ENCODE assay signal across 6 worm cellular contexts in the genomic region with DNA sequence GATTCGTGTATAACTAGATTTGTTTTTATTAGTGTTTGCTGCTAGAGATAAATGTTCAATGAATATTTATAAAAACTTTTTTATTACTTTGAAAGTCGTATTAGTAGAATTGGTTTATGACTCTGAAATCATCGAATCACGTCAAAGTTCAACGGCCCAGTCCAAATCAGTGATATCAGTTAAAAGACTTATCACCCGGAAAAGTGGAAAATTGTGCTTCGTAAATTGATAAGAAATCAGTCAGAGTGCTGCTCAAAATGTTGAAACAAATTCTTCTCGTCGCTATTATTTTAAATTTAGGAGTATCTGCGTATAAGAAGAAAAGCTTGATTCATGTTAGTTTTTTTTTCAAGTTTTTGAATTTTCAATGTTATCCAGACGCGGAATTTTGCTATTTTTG.
TF ChIP-seq lines count a peak whose summit lies in the region.

A gene (plus strand): TSS at position 243 of the 400 bp plus-strand sequence.

TF ChIP-seq in whole organism, L1 larva, 84 proteins besides CTCF, POLR2A, EP300 and RAD21:
- TF ChIP-seq F16B12.6 (tag; optimal IDR thresholded peaks at IDR 0.05; lab: Kevin White, UChicago) (no peak), ceh-88 (GFP tag; IDR thresholded peaks at IDR 0.05; lab: Robert Waterston, UW) (no peak), egl-27 (tag; optimal IDR thresholded peaks at IDR 0.05; lab: Kevin White, UChicago) (no peak), alr-1 (tag; optimal IDR thresholded peaks at IDR 0.05; lab: Kevin White, UChicago; ENCODE audit: borderline replicate concordance) (no peak), elt-2 (tag; optimal IDR thresholded peaks at IDR 0.05; lab: Kevin White, UChicago) (peak; percentile 43), C34B4.2 (tag; optimal IDR thresholded peaks at IDR 0.05; lab: Kevin White, UChicago) (no peak), sox-4 (tag; optimal IDR thresholded peaks at IDR 0.05; lab: Kevin White, UChicago) (no peak)

TF ChIP-seq in whole organism, L2 larva, 48 proteins besides CTCF, POLR2A, EP300 and RAD21:
- peak; percentile 89 for TF ChIP-seq fos-1 (tag; optimal IDR thresholded peaks at IDR 0.05; lab: Kevin White, UChicago)
- TF ChIP-seq crh-2 (tag; optimal IDR thresholded peaks at IDR 0.05; lab: Kevin White, UChicago): no peak

TF ChIP-seq in whole organism, L3 larva, 47 proteins besides CTCF, POLR2A, EP300 and RAD21:
- TF ChIP-seq elt-2 (tag; optimal IDR thresholded peaks at IDR 0.05; lab: Kevin White, UChicago) (peak; percentile 85), nhr-77 (tag; optimal IDR thresholded peaks at IDR 0.05; lab: Kevin White, UChicago) (no peak), pqm-1 (tag; optimal IDR thresholded peaks at IDR 0.05; lab: Kevin White, UChicago) (peak; percentile 78)

TF ChIP-seq in whole organism, L4 larva, 104 proteins besides CTCF, POLR2A, EP300 and RAD21 (continues in another document):
- TF ChIP-seq ceh-62 (tag; optimal IDR thresholded peaks at IDR 0.05; lab: Kevin White, UChicago) (no peak), dve-1 (tag; optimal IDR thresholded peaks at IDR 0.05; lab: Kevin White, UChicago; ENCODE audit: insufficient read depth) (peak; percentile 50), duxl-1 (tag; optimal IDR thresholded peaks at IDR 0.05; lab: Kevin White, UChicago; ENCODE audit: poor library complexity) (no peak), ama-1 (optimal IDR thresholded peaks at IDR 0.05; lab: Kevin White, UChicago) (no peak), daf-8 (GFP tag; IDR thresholded peaks at IDR 0.05; lab: Robert Waterston, UW) (no peak), dpl-1 (GFP tag; optimal IDR thresholded peaks at IDR 0.05; lab: Kevin White, UChicago) (no peak), pqm-1 (tag; optimal IDR thresholded peaks at IDR 0.05; lab: Kevin White, UChicago) (peak; percentile 97), egl-43 (GFP tag; IDR thresholded peaks at IDR 0.05; lab: Robert Waterston, UW) (no peak), daf-16 (GFP tag; optimal IDR thresholded peaks at IDR 0.05; lab: Kevin White, UChicago) (no peak), daf-16 (tag; optimal IDR thresholded peaks at IDR 0.05; lab: Kevin White, UChicago) (peak; percentile 26), dmd-6 (GFP tag; IDR thresholded peaks at IDR 0.05; lab: Robert Waterston, UW) (peak; percentile 60), hlh-11 (tag; optimal IDR thresholded peaks at IDR 0.05; lab: Kevin White, UChicago) (peak; percentile 22), unc-62 (GFP tag; optimal IDR thresholded peaks at IDR 0.05 in 1 of 2; lab: Kevin White, UChicago) (no peak), unc-62 (tag; optimal IDR thresholded peaks at IDR 0.05; lab: Kevin White, UChicago) (no peak), nhr-6 (tag; optimal IDR thresholded peaks at IDR 0.05; lab: Kevin White, UChicago) (no peak), gei-8 (GFP tag; optimal IDR thresholded peaks at IDR 0.05; lab: Kevin White, UChicago) (no peak), D1046.2 (GFP tag; IDR thresholded peaks at IDR 0.05; lab: Robert Waterston, UW) (no peak), lir-3 (tag; optimal IDR thresholded peaks at IDR 0.05; lab: Kevin White, UChicago) (no peak), nhr-28 (tag; optimal IDR thresholded peaks at IDR 0.05; lab: Kevin White, UChicago) (peak; percentile 69), dmd-8 (GFP tag; IDR thresholded peaks at IDR 0.05; lab: Robert Waterston, UW) (no peak), rbr-2 (tag; optimal IDR thresholded peaks at IDR 0.05; lab: Kevin White, UChicago) (no peak), hmg-1.1 (GFP tag; IDR thresholded peaks at IDR 0.05; lab: Robert Waterston, UW) (no peak), pha-4 (GFP tag; IDR thresholded peaks at IDR 0.05; lab: Robert Waterston, UW) (no peak), pha-4 (tag; optimal IDR thresholded peaks at IDR 0.05; lab: Kevin White, UChicago) (no peak), nhr-11 (tag; optimal IDR thresholded peaks at IDR 0.05; lab: Kevin White, UChicago) (no peak), nhr-77 (tag; optimal IDR thresholded peaks at IDR 0.05; lab: Kevin White, UChicago) (peak; percentile 78), aha-1 (tag; lab: Kevin White, UChicago) (peak; percentile 12)

TF ChIP-seq in whole organism, late embryonic, 69 proteins besides CTCF, POLR2A, EP300 and RAD21:
- TF ChIP-seq C38D4.7 (GFP tag; optimal IDR thresholded peaks at IDR 0.05; lab: Kevin White, UChicago): no peak
- peak; percentile 55 for TF ChIP-seq elt-2 (tag; optimal IDR thresholded peaks at IDR 0.05; lab: Kevin White, UChicago)

TF ChIP-seq in whole organism, young adult, 124 proteins besides CTCF, POLR2A, EP300 and RAD21:
- no peak for TF ChIP-seq B0019.2 (GFP tag; conservative IDR thresholded peaks at IDR 0.05; lab: Robert Waterston, UW)
- no peak for TF ChIP-seq B0261.1 (tag; optimal IDR thresholded peaks at IDR 0.05; lab: Kevin White, UChicago)
- TF ChIP-seq lin-54 (GFP tag; optimal IDR thresholded peaks at IDR 0.05; lab: Kevin White, UChicago): no peak
- no peak for TF ChIP-seq nfya-2 (GFP tag; IDR thresholded peaks at IDR 0.05; lab: Robert Waterston, UW)
- TF ChIP-seq D2030.7 (GFP tag; IDR thresholded peaks at IDR 0.05; lab: Robert Waterston, UW): no peak
- 0 out of 2 replicates have a peak, but pooled peaks have one; percentile 17 for TF ChIP-seq cebp-1 (GFP tag; IDR thresholded peaks at IDR 0.05; lab: Robert Waterston, UW)
- TF ChIP-seq cebp-1 (tag; optimal IDR thresholded peaks at IDR 0.05; lab: Kevin White, UChicago): no peak
- no peak for TF ChIP-seq attf-5 (GFP tag; optimal IDR thresholded peaks at IDR 0.05; lab: Kevin White, UChicago)
- TF ChIP-seq nhr-80 (tag; optimal IDR thresholded peaks at IDR 0.05; lab: Kevin White, UChicago): peak; percentile 71
- TF ChIP-seq him-1 (tag; optimal IDR thresholded peaks at IDR 0.05; lab: Kevin White, UChicago): peak; percentile 53
